Fruit fly (Drosophila melanogaster) whole organism, wandering third instar larva: ENCODE measurements around the gene CG10479.

Source experiments
- CG9705 ChIP-seq: fragments of 200-800 bp; sonication (Bioruptor generic); optimal IDR thresholded peaks from 2 replicates; lab custom pipeline; 2018; ENCODE audit warnings: missing biosample characterization, mild to moderate bottlenecking, missing genetic modification characterization
- Dfd ChIP-seq: fragments of >200 bp; optimal IDR thresholded peaks from 2 replicates; lab custom pipeline; 2017; ENCODE audit warnings: missing biosample characterization, missing genetic modification characterization
- Dif ChIP-seq: fragments of 200-275, 200-300 bp; sonication (Bioruptor generic); optimal IDR thresholded peaks from 2 replicates; lab custom pipeline; 2018; ENCODE audit warnings: missing biosample characterization, missing genetic modification characterization; ENCODE audit not compliant: partially characterized antibody
- GATAd ChIP-seq: sonication (Bioruptor generic); optimal IDR thresholded peaks from 2 replicates; lab custom pipeline; 2016; ENCODE audit warnings: missing biosample characterization, missing genetic modification characterization
- HLH106 ChIP-seq: fragments of 200-800 bp; optimal IDR thresholded peaks from 3 replicates; lab custom pipeline; 2019; ENCODE audit warnings: missing biosample characterization, mild to moderate bottlenecking, missing genetic modification characterization, moderate library complexity
- Hr78 ChIP-seq: fragments of >200 bp; optimal IDR thresholded peaks from 2 replicates; lab custom pipeline; 2017; ENCODE audit warnings: missing biosample characterization, missing genetic modification characterization
- Hr83 ChIP-seq: fragments of 200-300 bp; sonication (Bioruptor generic); optimal IDR thresholded peaks from 2 replicates; lab custom pipeline; 2016; ENCODE audit warnings: missing biosample characterization, mild to moderate bottlenecking, missing genetic modification characterization, moderate library complexity; ENCODE audit not compliant: poor library complexity, severe bottlenecking
- Jra ChIP-seq: sonication (Bioruptor generic); optimal IDR thresholded peaks from 2 replicates; lab custom pipeline; 2016; ENCODE audit warnings: missing biosample characterization, missing genetic modification characterization
- N ChIP-seq: fragments of >200 bp; optimal IDR thresholded peaks from 2 replicates; lab custom pipeline; 2018; ENCODE audit warnings: missing biosample characterization, missing external identifiers, missing genetic modification characterization
- OdsH ChIP-seq: fragments of 200-800 bp; sonication (Bioruptor generic); optimal IDR thresholded peaks from 2 replicates; lab custom pipeline; 2016; ENCODE audit warnings: missing biosample characterization, mild to moderate bottlenecking, missing genetic modification characterization
- Rel ChIP-seq, 2 experiments: fragments of 200-800 bp; sonication (Bioruptor generic) in 1 of 2; optimal IDR thresholded peaks; 2 replicates in 1 of 2; 3 replicates in 1 of 2; lab custom pipeline; 2016 to 2019; ENCODE audit warnings: mild to moderate bottlenecking in 2 of 2, missing biosample characterization in 2 of 2, missing genetic modification characterization in 2 of 2, moderate library complexity in 1 of 2
- Sp1 ChIP-seq: fragments of 200-800 bp; sonication (Bioruptor generic); optimal IDR thresholded peaks from 3 replicates; lab custom pipeline; 2019; ENCODE audit warnings: missing biosample characterization, mild to moderate bottlenecking, missing genetic modification characterization, moderate library complexity
- br ChIP-seq: fragments of 200-800 bp; sonication (Bioruptor generic); optimal IDR thresholded peaks from 2 replicates; lab custom pipeline; 2016; ENCODE audit warnings: missing biosample characterization, missing genetic modification characterization
- brk ChIP-seq: fragments of 200-800 bp; sonication (Bioruptor generic); optimal IDR thresholded peaks from 2 replicates; lab custom pipeline; 2016; ENCODE audit warnings: missing biosample characterization, mild to moderate bottlenecking, missing genetic modification characterization
- dl ChIP-seq, 2 experiments: fragments of 175-275, 200-275 bp in 1 of 2; fragments of 200-275 bp in 1 of 2; sonication (Bioruptor generic); optimal IDR thresholded peaks; lab custom pipeline; 2018; ENCODE audit warnings: mild to moderate bottlenecking in 2 of 2, missing biosample characterization in 2 of 2, missing genetic modification characterization in 2 of 2, moderate library complexity in 2 of 2; ENCODE audit not compliant: partially characterized antibody in 2 of 2, insufficient read depth in 1 of 2
- dsf ChIP-seq: sonication (Bioruptor generic); optimal IDR thresholded peaks from 2 replicates; lab custom pipeline; 2016; ENCODE audit warnings: missing biosample characterization, missing genetic modification characterization, borderline replicate concordance
- ey ChIP-seq: fragments of 200-800 bp; sonication (Bioruptor generic); optimal IDR thresholded peaks from 2 replicates; lab custom pipeline; 2016; ENCODE audit warnings: missing biosample characterization, missing genetic modification characterization
- foxo ChIP-seq, 2 experiments: fragments of 200-800 bp; sonication (Bioruptor generic); optimal IDR thresholded peaks; 2 replicates in 1 of 2; 3 replicates in 1 of 2; lab custom pipeline; 2016 to 2017; ENCODE audit warnings: missing biosample characterization in 2 of 2, missing genetic modification characterization in 2 of 2
- h ChIP-seq: fragments of 200-800 bp; sonication (Bioruptor generic); optimal IDR thresholded peaks from 3 replicates; lab custom pipeline; 2016; ENCODE audit warnings: missing biosample characterization, mild to moderate bottlenecking, missing genetic modification characterization
- jim ChIP-seq: fragments of 175-275, 200-325 bp; sonication (Bioruptor generic); optimal IDR thresholded peaks from 2 replicates; lab custom pipeline; 2016; ENCODE audit warnings: missing biosample characterization, mild to moderate bottlenecking, missing genetic modification characterization
- lola ChIP-seq: fragments of >200 bp; optimal IDR thresholded peaks from 2 replicates; lab custom pipeline; 2017; ENCODE audit warnings: missing biosample characterization, missing genetic modification characterization
- psq ChIP-seq: fragments of 200-800 bp; sonication (Bioruptor generic); optimal IDR thresholded peaks from 3 replicates; lab custom pipeline; 2017; ENCODE audit warnings: missing biosample characterization, mild to moderate bottlenecking, missing genetic modification characterization, moderate library complexity
- rgr ChIP-seq: fragments of 200-800 bp; sonication (Bioruptor generic); optimal IDR thresholded peaks from 3 replicates; lab custom pipeline; 2016; ENCODE audit warnings: missing biosample characterization, mild to moderate bottlenecking, missing genetic modification characterization
- sage ChIP-seq: fragments of 200-800 bp; sonication (Bioruptor generic); optimal IDR thresholded peaks from 2 replicates; lab custom pipeline; 2016; ENCODE audit warnings: missing biosample characterization, mild to moderate bottlenecking, missing genetic modification characterization
- tai ChIP-seq: sonication (Bioruptor generic); optimal IDR thresholded peaks from 2 replicates; lab custom pipeline; 2016; ENCODE audit warnings: missing biosample characterization, missing genetic modification characterization
- usp ChIP-seq: fragments of >200 bp; optimal IDR thresholded peaks from 2 replicates; lab custom pipeline; 2017; ENCODE audit warnings: missing biosample characterization, missing genetic modification characterization
- woc ChIP-seq: sonication (Bioruptor generic); optimal IDR thresholded peaks from 2 replicates; lab custom pipeline; 2016; ENCODE audit warnings: missing biosample characterization, mild to moderate bottlenecking, missing genetic modification characterization

CG10479 gene

DNA sequence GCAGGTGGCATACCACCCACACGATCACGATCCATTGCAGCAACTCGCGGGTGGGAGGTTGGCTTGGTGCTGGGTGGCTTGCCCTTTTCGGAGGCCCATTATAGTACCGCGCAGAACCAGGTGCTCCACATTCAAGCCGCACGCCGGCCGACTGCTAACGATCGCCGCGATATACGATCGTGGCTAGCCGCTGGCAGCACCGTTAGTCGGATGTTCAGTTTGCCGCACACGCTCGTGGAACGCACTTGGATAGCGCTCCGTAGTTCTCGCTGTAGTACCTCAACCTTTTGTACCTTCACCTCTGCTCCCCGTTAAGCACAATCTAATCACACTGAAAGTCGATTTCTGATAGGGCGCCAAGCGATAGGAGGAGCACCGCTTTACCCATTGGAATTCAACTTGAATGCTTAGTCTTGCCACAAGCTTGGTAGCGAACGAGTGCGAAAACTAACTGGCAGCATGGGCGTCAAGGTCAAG, 52.1 kb downstream of the CG10479 start, which contains the start of gene CG33523:
Gene CG33523, plus strand, starts transcription at position 217 of the 477 bp plus-strand sequence.
- no peak for TF ChIP-seq usp (GFP tag; lab: Kevin White, UChicago)
- TF ChIP-seq, all 38 proteins: peak for 0

DNA sequence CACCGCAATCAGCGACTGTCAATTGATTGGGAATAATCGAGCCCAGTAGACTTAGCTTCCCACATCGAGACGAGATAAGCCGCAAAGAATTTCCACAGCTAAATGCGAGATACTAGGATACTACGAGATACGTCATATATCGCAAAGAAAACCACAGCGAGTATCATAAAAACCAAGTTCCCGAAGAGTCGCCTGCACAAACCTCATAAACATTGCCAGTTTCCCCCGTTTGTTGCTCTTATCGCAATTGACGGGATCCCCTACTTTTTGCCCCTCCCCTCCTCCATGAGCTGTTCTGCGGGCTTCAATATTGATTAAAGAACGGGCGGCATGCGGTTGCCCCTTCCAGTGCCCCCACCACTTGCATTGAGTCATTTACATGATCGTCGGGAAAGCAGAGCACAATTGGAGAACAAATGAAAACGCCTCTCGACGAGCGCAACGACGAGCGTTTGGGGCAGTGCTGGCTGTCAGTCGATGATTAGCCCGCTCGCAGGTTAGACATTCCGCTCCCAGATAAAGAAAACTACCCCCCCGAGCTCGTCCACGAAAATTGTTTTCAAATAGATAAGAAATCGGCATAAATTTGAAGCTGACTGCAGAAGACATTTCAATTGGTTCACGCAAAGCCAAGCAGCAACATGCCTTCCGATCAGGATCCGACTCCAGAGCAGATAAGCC, 53.7 kb downstream of the CG10479 start, which contains the start of gene CG32407:
Gene CG32407, plus strand, starts transcription at position 51 of the 681 bp plus-strand sequence.
- TF ChIP-seq Hr83 (GFP tag; lab: Kevin White, UChicago), result peak; percentile 38
- TF ChIP-seq N (GFP tag; lab: Kevin White, UChicago), result no peak
- peak in 1 of 2 experiments; percentile 23 for TF ChIP-seq foxo (GFP tag; optimal IDR thresholded peaks at IDR 0.05; lab: Kevin White, UChicago)
- TF ChIP-seq usp (GFP tag; lab: Kevin White, UChicago), result no peak
- TF ChIP-seq rgr, result peak; percentile 29
- TF ChIP-seq br, result peak; percentile 28
- TF ChIP-seq Rel (GFP tag; optimal IDR thresholded peaks at IDR 0.05; lab: Kevin White, UChicago), result no peak
- peak; percentile 51 for TF ChIP-seq Rel (tag; optimal IDR thresholded peaks at IDR 0.05; lab: Kevin White, UChicago)
- TF ChIP-seq lola (GFP tag; lab: Kevin White, UChicago), result no peak
- no peak for TF ChIP-seq dsf (GFP tag; lab: Kevin White, UChicago)
- no peak for TF ChIP-seq dl (GFP tag; optimal IDR thresholded peaks at IDR 0.05; lab: Kevin White, UChicago; ENCODE audit: insufficient read depth in 1 of 2, partially characterized antibody in 2 of 2)
- TF ChIP-seq brk (GFP tag; lab: Kevin White, UChicago), result no peak
- peak; percentile 46 for TF ChIP-seq h
- TF ChIP-seq jim (GFP tag; lab: Kevin White, UChicago), result no peak
- no peak for TF ChIP-seq Hr78 (GFP tag; lab: Kevin White, UChicago)
- no peak for TF ChIP-seq GATAd (GFP tag; lab: Kevin White, UChicago)
- TF ChIP-seq HLH106, result no peak
- no peak for TF ChIP-seq Dfd (GFP tag; lab: Kevin White, UChicago)
- no peak for TF ChIP-seq sage (GFP tag; lab: Kevin White, UChicago)
- TF ChIP-seq OdsH (GFP tag; lab: Kevin White, UChicago), result no peak
- TF ChIP-seq tai (GFP tag; lab: Kevin White, UChicago), result no peak
- no peak for TF ChIP-seq psq
- peak; percentile 41 for TF ChIP-seq Jra
- TF ChIP-seq woc, result no peak
- no peak for TF ChIP-seq CG9705 (GFP tag; lab: Kevin White, UChicago)

DNA sequence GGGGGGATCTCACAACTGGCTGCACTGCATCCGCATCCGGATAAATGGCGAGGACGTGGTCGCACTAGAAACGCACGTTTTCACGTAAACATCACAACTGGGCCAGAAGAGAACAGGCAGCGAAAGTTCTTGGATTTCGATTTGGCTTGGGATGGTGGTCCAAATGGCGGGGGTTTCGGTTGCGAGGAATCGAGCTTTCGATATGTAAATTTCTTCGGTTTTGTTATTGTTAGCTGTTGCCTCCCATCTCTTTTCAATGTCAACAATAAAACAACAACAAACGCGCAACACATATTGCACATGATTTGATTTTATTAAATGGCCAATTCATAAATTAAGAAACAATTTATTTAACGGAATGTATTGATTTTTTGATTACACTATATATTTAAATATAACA, 54.6 kb downstream of the CG10479 start, which contains the start of gene PXo:
Gene PXo, minus strand, starts transcription at position 101 of the 400 bp plus-strand sequence.
- TF ChIP-seq Sp1 (GFP tag; lab: Kevin White, UChicago) (no peak), dsf (GFP tag; lab: Kevin White, UChicago) (no peak), psq (no peak), Dif (GFP tag; lab: Kevin White, UChicago) (no peak), ey (GFP tag; lab: Kevin White, UChicago) (no peak), HLH106 (no peak), brk (GFP tag; lab: Kevin White, UChicago) (no peak), dl (GFP tag; optimal IDR thresholded peaks at IDR 0.05; lab: Kevin White, UChicago; ENCODE audit: insufficient read depth in 1 of 2, partially characterized antibody in 2 of 2) (no peak)
- TF ChIP-seq, all 38 proteins: peak for 0

DNA sequence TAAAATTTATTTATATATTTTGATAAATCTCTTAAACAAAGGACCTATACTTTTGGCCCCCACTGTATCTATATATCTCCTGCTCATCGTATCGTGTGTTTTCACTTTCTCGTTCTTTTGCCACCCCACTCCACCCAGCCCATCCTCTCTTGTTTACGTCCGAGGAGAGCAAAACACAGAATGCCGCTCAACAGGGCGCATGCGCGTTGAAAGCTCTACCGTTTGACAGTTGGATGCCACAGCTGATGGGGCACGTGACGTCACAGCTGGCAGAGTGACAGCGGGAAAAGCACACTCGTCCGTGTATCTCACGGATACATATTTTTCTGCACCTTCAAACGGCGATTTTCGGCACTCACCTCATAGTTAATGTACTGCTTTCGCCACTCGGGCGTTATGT, 55.0 kb downstream of the CG10479 start:
- no peak for TF ChIP-seq GATAd (GFP tag; lab: Kevin White, UChicago)
- TF ChIP-seq psq, result peak; percentile 56
